Fruit fly (Drosophila melanogaster): ENCODE data around the gene Ssl1.

Gene Ssl1

DNA sequence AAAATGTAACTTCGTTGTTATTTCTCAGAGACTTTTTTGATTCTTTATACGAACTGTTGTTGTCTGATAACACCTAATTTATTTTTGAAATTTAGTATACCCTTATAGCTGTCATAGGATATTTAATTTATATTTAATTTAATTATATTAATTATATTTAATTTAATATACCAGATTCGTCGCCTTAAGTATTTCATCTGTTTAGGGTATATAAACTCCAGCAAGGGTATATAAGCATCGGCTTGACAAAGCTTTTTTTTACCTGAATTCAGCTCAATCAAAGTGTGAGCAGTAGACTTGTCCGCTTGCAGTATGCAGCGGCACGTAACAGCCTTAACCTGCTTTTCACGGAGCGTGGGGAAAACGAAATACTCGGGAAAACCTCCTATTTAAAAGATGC lies 4.8 kb downstream of the Ssl1 start (continued):
- TF ChIP-seq CG17328 (GFP tag; IDR thresholded peaks at IDR 0.05) = 0 out of 2 replicates have a peak, but pooled peaks have one; percentile 24
- no peak for TF ChIP-seq CG7928 (GFP tag; optimal IDR thresholded peaks at IDR 0.05)
- 0 out of 3 replicates have a peak, but pooled peaks have one; percentile 22 for TF ChIP-seq CG17361 (GFP tag; IDR thresholded peaks at IDR 0.05)
- TF ChIP-seq run (tag; optimal IDR thresholded peaks at IDR 0.05) = no peak
- no peak for TF ChIP-seq CG7745 (tag; optimal IDR thresholded peaks at IDR 0.05)
- TF ChIP-seq B-H1 (GFP tag; IDR thresholded peaks at IDR 0.05) = no peak
- no peak for TF ChIP-seq pho (GFP tag; optimal IDR thresholded peaks at IDR 0.05)
- peak; percentile 5 for TF ChIP-seq Ssrp (tag; optimal IDR thresholded peaks at IDR 0.05)
- no peak for TF ChIP-seq lilli (GFP tag; optimal IDR thresholded peaks at IDR 0.05)
- TF ChIP-seq Ada2b (GFP tag; IDR thresholded peaks at IDR 0.05) = no peak
- TF ChIP-seq CG12299 (tag; optimal IDR thresholded peaks at IDR 0.05) = no peak
- TF ChIP-seq Xrp1 (GFP tag; IDR thresholded peaks at IDR 0.05) = no peak
- no peak for TF ChIP-seq lov (optimal IDR thresholded peaks at IDR 0.05)
- peak; percentile 10; the same call in 1 of the 3 replicates for TF ChIP-seq lov (GFP tag; IDR thresholded peaks at IDR 0.05)
- no peak for TF ChIP-seq Gsc (GFP tag; IDR thresholded peaks at IDR 0.05)
- TF ChIP-seq sr (GFP tag; IDR thresholded peaks at IDR 0.05) = no peak
- TF ChIP-seq HLHmδ (GFP tag; optimal IDR thresholded peaks at IDR 0.05) = no peak
- peak; percentile 22 for TF ChIP-seq phol (tag; optimal IDR thresholded peaks at IDR 0.05)
- no peak for TF ChIP-seq Dbx (GFP tag; IDR thresholded peaks at IDR 0.05)
- TF ChIP-seq D19A (tag; optimal IDR thresholded peaks at IDR 0.05) = peak; percentile 91
- no peak for TF ChIP-seq gce (GFP tag; IDR thresholded peaks at IDR 0.05)
- TF ChIP-seq CG2678 (tag; optimal IDR thresholded peaks at IDR 0.05) = peak; percentile 26
- TF ChIP-seq CG32532 (GFP tag; IDR thresholded peaks at IDR 0.05) = no peak
- TF ChIP-seq CG18262 (tag; optimal IDR thresholded peaks at IDR 0.05) = peak; percentile 45
- TF ChIP-seq NFAT (GFP tag; IDR thresholded peaks at IDR 0.05) = no peak
- TF ChIP-seq CG2116 (GFP tag; optimal IDR thresholded peaks at IDR 0.05) = no peak
- no peak for TF ChIP-seq CG1529 (GFP tag; optimal IDR thresholded peaks at IDR 0.05)
- no peak for TF ChIP-seq CG8388 (GFP tag; optimal IDR thresholded peaks at IDR 0.05)
- no peak for TF ChIP-seq knrl (GFP tag; IDR thresholded peaks at IDR 0.05; ENCODE audit: partially characterized antibody)
- no peak for TF ChIP-seq kay (GFP tag; optimal IDR thresholded peaks at IDR 0.05)
- no peak for TF ChIP-seq insv (GFP tag; optimal IDR thresholded peaks at IDR 0.05)
- no peak for TF ChIP-seq ci (GFP tag; IDR thresholded peaks at IDR 0.05)
- TF ChIP-seq chif (GFP tag; optimal IDR thresholded peaks at IDR 0.05) = no peak
- TF ChIP-seq Blimp-1 (GFP tag; optimal IDR thresholded peaks at IDR 0.05) = peak; percentile 9
- TF ChIP-seq CG3407 (GFP tag; optimal IDR thresholded peaks at IDR 0.05) = no peak
- no peak for TF ChIP-seq CTCF (GFP tag; optimal IDR thresholded peaks at IDR 0.05)
- TF ChIP-seq CG11504 (tag; optimal IDR thresholded peaks at IDR 0.05) = peak; percentile 36
- peak; percentile 5 for TF ChIP-seq CG12391 (tag; optimal IDR thresholded peaks at IDR 0.05)
- TF ChIP-seq CG8359 (GFP tag; optimal IDR thresholded peaks at IDR 0.05; ENCODE audit: borderline replicate concordance) = no peak
- peak; percentile 16 for TF ChIP-seq dmrt99B (tag; optimal IDR thresholded peaks at IDR 0.05)
- TF ChIP-seq tio (GFP tag; optimal IDR thresholded peaks at IDR 0.05) = no peak
- no peak for TF ChIP-seq zen (tag; optimal IDR thresholded peaks at IDR 0.05)
- TF ChIP-seq CG15479 (GFP tag; optimal IDR thresholded peaks at IDR 0.05) = no peak
- peak; percentile 29 for TF ChIP-seq CG7839 (tag; optimal IDR thresholded peaks at IDR 0.05)
- no peak for TF ChIP-seq sens-2 (GFP tag; IDR thresholded peaks at IDR 0.05)
- peak; percentile 46 for TF ChIP-seq CG31441 (GFP tag; IDR thresholded peaks at IDR 0.05)
- peak in 1 of 2 experiments; percentile 26 for TF ChIP-seq Hr51 (GFP tag; optimal IDR thresholded peaks at IDR 0.05)
- no peak for TF ChIP-seq bcd (GFP tag; optimal IDR thresholded peaks at IDR 0.05)
- TF ChIP-seq CG11398 (GFP tag; optimal IDR thresholded peaks at IDR 0.05) = no peak
- TF ChIP-seq NK7.1 (GFP tag; optimal IDR thresholded peaks at IDR 0.05) = no peak
- peak; percentile 20 for TF ChIP-seq PHDP (tag; optimal IDR thresholded peaks at IDR 0.05)
- no peak for TF ChIP-seq Hey (tag; optimal IDR thresholded peaks at IDR 0.05)
